Worm (Caenorhabditis elegans) whole organism, mixed stage, embryonic: Measurements from ENCODE around the gene ZC262.4.

Experiments used
- elt-3 ChIP-seq: fragments of 150-350 bp; optimal IDR thresholded peaks from 2 replicates; lab custom pipeline; 2014; ENCODE audit warnings: missing biosample characterization, missing genetic modification characterization
- flh-1 ChIP-seq: fragments of 200-800 bp; sonication (Bioruptor generic); optimal IDR thresholded peaks from 2 replicates; lab custom pipeline; 2018; ENCODE audit warnings: mild to moderate bottlenecking, missing genetic modification characterization, moderate library complexity, missing compliant biosample characterization
- lin-13 ChIP-seq: fragments of 150-350 bp; optimal IDR thresholded peaks from 2 replicates; lab custom pipeline; 2014; ENCODE audit warnings: missing biosample characterization, missing genetic modification characterization
- lin-32 ChIP-seq: fragments of 200-800 bp; sonication (Bioruptor generic); optimal IDR thresholded peaks from 2 replicates; lab custom pipeline; 2018; ENCODE audit warnings: mild to moderate bottlenecking, missing genetic modification characterization, missing compliant biosample characterization
- lsy-2 ChIP-seq: fragments of 150-350 bp; optimal IDR thresholded peaks from 2 replicates; lab custom pipeline; 2014; ENCODE audit warnings: missing biosample characterization, missing genetic modification characterization
- nhr-2 ChIP-seq: fragments of 150-350 bp; optimal IDR thresholded peaks from 2 replicates; lab custom pipeline; 2014; ENCODE audit warnings: missing biosample characterization, missing genetic modification characterization
- nhr-237 ChIP-seq: fragments of 150-350 bp; optimal IDR thresholded peaks from 2 replicates; lab custom pipeline; 2014; ENCODE audit warnings: missing biosample characterization, missing genetic modification characterization
- nhr-28 ChIP-seq: fragments of 150-350 bp; optimal IDR thresholded peaks from 2 replicates; lab custom pipeline; 2014; ENCODE audit warnings: missing biosample characterization, missing genetic modification characterization
- nhr-76 ChIP-seq: sonication (generic microtip); optimal IDR thresholded peaks from 2 replicates; lab custom pipeline; 2017; ENCODE audit warnings: missing biosample characterization, missing genetic modification characterization
- zip-8 ChIP-seq: fragments of 150-350 bp; optimal IDR thresholded peaks from 2 replicates; lab custom pipeline; 2014; ENCODE audit warnings: missing biosample characterization, missing genetic modification characterization

DNA sequence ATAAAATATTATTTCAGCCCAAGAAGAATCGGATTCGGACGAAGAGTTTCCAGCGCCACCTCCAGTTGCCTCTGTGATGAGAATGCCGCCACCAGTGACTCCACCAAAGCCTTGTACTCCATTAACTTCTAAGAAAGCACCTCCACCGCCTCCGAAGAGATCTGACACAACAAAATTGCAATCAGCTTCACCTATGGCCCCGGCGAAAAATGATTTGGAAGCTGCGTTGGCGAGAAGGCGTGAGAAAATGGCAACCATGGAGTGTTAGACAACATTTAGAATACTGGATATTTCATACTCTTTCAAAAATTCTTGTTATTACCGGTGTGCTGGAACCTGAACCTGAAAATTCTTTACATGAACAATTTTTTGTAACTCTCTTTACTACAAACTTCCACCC, 29.0 kb downstream of the ZC262.4 start:
- no peak for TF ChIP-seq zip-8 (tag; lab: Kevin White, UChicago)
- TF ChIP-seq lin-13 (tag; lab: Kevin White, UChicago): no peak
- TF ChIP-seq flh-1: no peak
- no peak for TF ChIP-seq nhr-237
- TF ChIP-seq elt-3 (tag; lab: Kevin White, UChicago): no peak
- TF ChIP-seq lin-32 (GFP tag; lab: Kevin White, UChicago): no peak
- no peak for TF ChIP-seq nhr-76 (tag; lab: Kevin White, UChicago)
- TF ChIP-seq nhr-28 (tag; lab: Kevin White, UChicago): no peak
- TF ChIP-seq nhr-2 (tag; lab: Kevin White, UChicago): no peak
- no peak for TF ChIP-seq lsy-2 (tag; lab: Kevin White, UChicago)
